Worm (Caenorhabditis elegans) whole organism, L4 larva: ENCODE data around the gene C45G9.6.

Experiments
- D1046.2 ChIP-seq: fragments of 200-800 bp; sonication (Bioruptor generic); IDR thresholded peaks from 2 replicates; pipeline ENCODE4 v1.3.6; 2022; ENCODE audit warnings: missing genetic modification characterization, missing compliant biosample characterization
- F10B5.3 ChIP-seq: sonication (generic microtip); optimal IDR thresholded peaks from 2 replicates; lab custom pipeline; 2016; ENCODE audit warnings: mild to moderate bottlenecking, missing genetic modification characterization, missing compliant biosample characterization
- F49E8.2 ChIP-seq: sonication (generic microtip); optimal IDR thresholded peaks from 2 replicates; lab custom pipeline; 2016; ENCODE audit warnings: missing compliant biosample characterization, mild to moderate bottlenecking, missing genetic modification characterization, borderline replicate concordance
- R02D3.7 ChIP-seq: fragments of 150-350 bp; sonication (generic microtip); optimal IDR thresholded peaks from 3 replicates; lab custom pipeline; 2014; ENCODE audit warnings: missing biosample characterization, missing genetic modification characterization
- Y48G9A.11 ChIP-seq: fragments of 200-800 bp; sonication (Bioruptor generic); IDR thresholded peaks from 2 replicates; pipeline ENCODE4 v1.3.6; 2022; ENCODE audit warnings: missing genetic modification reagents, missing genetic modification characterization, missing compliant biosample characterization
- arid-1 ChIP-seq: fragments of 200-800 bp; sonication (Bioruptor generic); conservative IDR thresholded peaks from 2 replicates; pipeline ENCODE4 v1.3.6; 2022; ENCODE audit warnings: missing genetic modification reagents, missing genetic modification characterization, missing compliant biosample characterization
- ceh-28 ChIP-seq: fragments of 150-350 bp; optimal IDR thresholded peaks from 2 replicates; lab custom pipeline; 2014; ENCODE audit warnings: missing biosample characterization, missing genetic modification reagents, missing genetic modification characterization
- ceh-62 ChIP-seq: sonication (generic microtip); optimal IDR thresholded peaks from 2 replicates; lab custom pipeline; 2017; ENCODE audit warnings: missing biosample characterization, missing genetic modification characterization
- ctbp-1 ChIP-seq: fragments of 200-800 bp; sonication (Bioruptor generic); IDR thresholded peaks from 2 replicates; pipeline ENCODE4 v1.3.6; 2022; ENCODE audit warnings: missing genetic modification reagents, missing genetic modification characterization, missing compliant biosample characterization
- daf-16 ChIP-seq, 3 experiments: sonication (generic microtip); optimal IDR thresholded peaks; 2 replicates each; lab custom pipeline; 2016 to 2017; ENCODE audit warnings: missing genetic modification characterization in 3 of 3, missing genetic modification reagents in 3 of 3, mild to moderate bottlenecking in 2 of 3, missing compliant biosample characterization in 2 of 3, missing biosample characterization in 1 of 3, moderate library complexity in 1 of 3
- daf-8 ChIP-seq: fragments of 200-800 bp; sonication (Bioruptor generic); IDR thresholded peaks from 2 replicates; pipeline ENCODE4 v1.3.6; 2022; ENCODE audit warnings: missing genetic modification characterization, missing compliant biosample characterization
- dmd-8 ChIP-seq: fragments of 200-800 bp; sonication (Bioruptor generic); IDR thresholded peaks from 2 replicates; pipeline ENCODE4 v1.3.6; 2022; ENCODE audit warnings: missing genetic modification characterization, missing compliant biosample characterization
- dpl-1 ChIP-seq: fragments of 150-350 bp; optimal IDR thresholded peaks from 2 replicates; lab custom pipeline; 2014; ENCODE audit warnings: missing biosample characterization, missing genetic modification reagents, missing genetic modification characterization
- fos-1 ChIP-seq: fragments of 150-350 bp; optimal IDR thresholded peaks from 2 replicates; lab custom pipeline; 2014; ENCODE audit warnings: missing biosample characterization, missing genetic modification characterization
- hif-1 ChIP-seq, 2 experiments: sonication (generic microtip); optimal IDR thresholded peaks; 2 replicates each; lab custom pipeline; 2016 to 2017; ENCODE audit warnings: missing compliant biosample characterization in 2 of 2, missing genetic modification characterization in 2 of 2, missing genetic modification reagents in 2 of 2, missing genotype in 2 of 2, mild to moderate bottlenecking in 1 of 2
- hmg-1.1 ChIP-seq: fragments of 200-800 bp; sonication (Bioruptor generic); IDR thresholded peaks from 2 replicates; pipeline ENCODE4 v1.3.6; 2022; ENCODE audit warnings: missing genetic modification reagents, missing genetic modification characterization, missing compliant biosample characterization
- jun-1 ChIP-seq: fragments of 150-350 bp; optimal IDR thresholded peaks from 2 replicates; lab custom pipeline; 2014; ENCODE audit warnings: missing biosample characterization, missing genetic modification reagents, missing genetic modification characterization
- lim-7 ChIP-seq: fragments of 200-800 bp; sonication (Bioruptor generic); IDR thresholded peaks from 2 replicates; pipeline ENCODE4 v1.3.6; 2022; ENCODE audit warnings: missing genetic modification characterization, missing compliant biosample characterization
- lin-39 ChIP-seq: fragments of 150-350 bp; optimal IDR thresholded peaks from 2 replicates; lab custom pipeline; 2014; ENCODE audit warnings: missing biosample characterization, missing genetic modification reagents, missing genetic modification characterization
- lsy-2 ChIP-seq, 2 experiments: fragments of 150-350 bp in 1 of 2; sonication (generic microtip) in 1 of 2; optimal IDR thresholded peaks; 2 replicates each; lab custom pipeline; 2014 to 2017; ENCODE audit warnings: missing biosample characterization in 2 of 2, missing genetic modification characterization in 2 of 2
- madf-5 ChIP-seq, 2 experiments: fragments of 200-800 bp; sonication (Bioruptor generic); IDR thresholded peaks; 2 replicates each; pipeline ENCODE4 v1.3.6; 2022; ENCODE audit warnings: missing compliant biosample characterization in 2 of 2, missing genetic modification characterization in 2 of 2
- madf-9 ChIP-seq: fragments of 200-800 bp; sonication (Bioruptor generic); conservative IDR thresholded peaks from 2 replicates; pipeline ENCODE4 v1.3.6; 2022; ENCODE audit warnings: missing genetic modification reagents, missing genetic modification characterization, missing compliant biosample characterization
- mes-2 ChIP-seq: sonication (generic microtip); optimal IDR thresholded peaks from 2 replicates; lab custom pipeline; 2016; ENCODE audit warnings: missing genotype, mild to moderate bottlenecking, missing genetic modification characterization, missing compliant biosample characterization; ENCODE audit not compliant: poor library complexity, severe bottlenecking
- nhr-11 ChIP-seq: fragments of 150-350 bp; optimal IDR thresholded peaks from 2 replicates; lab custom pipeline; 2014; ENCODE audit warnings: missing biosample characterization, missing genetic modification characterization
- nhr-25 ChIP-seq: sonication (generic microtip); optimal IDR thresholded peaks from 2 replicates; lab custom pipeline; 2017; ENCODE audit warnings: missing genetic modification characterization, mild to moderate bottlenecking, missing compliant biosample characterization, antibody characterized with exemption, moderate library complexity, borderline replicate concordance; ENCODE audit not compliant: insufficient read depth
- nhr-77 ChIP-seq: fragments of 150-350 bp; optimal IDR thresholded peaks from 2 replicates; lab custom pipeline; 2014; ENCODE audit warnings: missing biosample characterization, missing genetic modification characterization
- pha-4 ChIP-seq, 2 experiments: fragments of 150-350 bp in 1 of 2; fragments of 200-800 bp in 1 of 2; sonication (Bioruptor generic) in 1 of 2; IDR thresholded peaks in 1 of 2; optimal IDR thresholded peaks in 1 of 2; 2 replicates each; pipeline versions ENCODE4 v1.3.6 to Lab custom; 2014 to 2022; ENCODE audit warnings: missing genetic modification characterization in 2 of 2, missing genetic modification reagents in 2 of 2, missing biosample characterization in 1 of 2, missing compliant biosample characterization in 1 of 2
- php-3 ChIP-seq: fragments of 200-800 bp; sonication (Bioruptor generic); IDR thresholded peaks from 2 replicates; pipeline ENCODE4 v1.3.6; 2022; ENCODE audit warnings: missing genetic modification reagents, missing genetic modification characterization, missing compliant biosample characterization
- rbr-2 ChIP-seq: sonication (generic microtip); optimal IDR thresholded peaks from 2 replicates; lab custom pipeline; 2016; ENCODE audit warnings: missing genotype, missing genetic modification characterization, missing compliant biosample characterization
- sdz-12 ChIP-seq: fragments of 200-800 bp; sonication (Bioruptor generic); optimal IDR thresholded peaks from 2 replicates; lab custom pipeline; 2018; ENCODE audit warnings: mild to moderate bottlenecking, missing genetic modification characterization, missing compliant biosample characterization
- tag-97 ChIP-seq: fragments of 200-800 bp; sonication (Bioruptor generic); IDR thresholded peaks from 2 replicates; pipeline ENCODE4 v1.3.6; 2022; ENCODE audit warnings: missing genetic modification characterization, missing compliant biosample characterization
- tra-1 ChIP-seq: fragments of 200-800 bp; sonication (Bioruptor generic); IDR thresholded peaks from 2 replicates; pipeline ENCODE4 v1.3.6; 2022; ENCODE audit warnings: missing genetic modification reagents, missing genetic modification characterization, missing compliant biosample characterization
- unc-130 ChIP-seq: sonication (generic microtip); optimal IDR thresholded peaks from 2 replicates; lab custom pipeline; 2016; ENCODE audit warnings: missing genetic modification reagents, missing genetic modification characterization, missing compliant biosample characterization
- unc-39 ChIP-seq: sonication (generic microtip); optimal IDR thresholded peaks from 2 replicates; lab custom pipeline; 2017; ENCODE audit warnings: missing biosample characterization, missing genetic modification characterization
- vab-7 ChIP-seq: fragments of 200-800 bp; sonication (Bioruptor generic); IDR thresholded peaks from 2 replicates; pipeline ENCODE4 v1.3.6; 2022; ENCODE audit warnings: missing genetic modification reagents, missing genetic modification characterization, missing compliant biosample characterization
- zfp-2 ChIP-seq: sonication (generic microtip); optimal IDR thresholded peaks from 2 replicates; lab custom pipeline; 2016; ENCODE audit warnings: mild to moderate bottlenecking, missing genetic modification characterization, missing compliant biosample characterization

C45G9.6 gene

DNA sequence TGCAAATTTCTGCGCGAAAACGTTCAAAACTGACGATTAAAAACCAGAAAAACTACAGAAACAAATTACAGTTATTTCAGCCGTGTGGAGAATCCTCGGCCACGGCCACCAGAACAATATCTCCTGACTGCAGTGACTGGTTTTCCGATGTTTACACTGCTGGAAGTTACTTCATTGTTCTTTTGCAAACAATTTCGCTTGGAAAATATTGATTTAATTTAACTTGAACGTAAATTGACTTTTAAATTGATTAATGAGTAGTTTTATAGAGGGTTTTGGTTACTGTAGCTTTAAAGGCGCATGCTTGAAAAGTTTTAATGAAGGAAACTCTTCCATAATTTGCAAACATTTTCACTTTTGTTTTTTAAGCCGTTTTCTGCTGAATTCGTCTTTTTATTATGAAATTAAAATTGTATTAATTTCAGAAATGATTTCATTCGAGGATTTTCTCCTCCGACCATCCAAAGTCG lies 37.3 kb upstream of the C45G9.6 start, which contains the start of gene smcr-8:
TSS of gene smcr-8 (plus strand) at position 420 of the 470 bp plus-strand sequence.
- TF ChIP-seq Y48G9A.11 (GFP tag; lab: Robert Waterston, UW) (0 out of 2 replicates have a peak, but pooled peaks have one; percentile 30), hif-1 (tag; optimal IDR thresholded peaks at IDR 0.05; lab: Kevin White, UChicago) (peak in 1 of 2 experiments; percentile 44), madf-5 (GFP tag; IDR thresholded peaks at IDR 0.05; lab: Robert Waterston, UW) (no peak), unc-130 (GFP tag; lab: Kevin White, UChicago) (peak; percentile 88), tag-97 (GFP tag; lab: Robert Waterston, UW) (no peak), mes-2 (tag; lab: Kevin White, UChicago) (peak; percentile 74), lsy-2 (tag; optimal IDR thresholded peaks at IDR 0.05; lab: Kevin White, UChicago) (peak in 1 of 2 experiments; percentile 2), daf-8 (GFP tag; lab: Robert Waterston, UW) (no peak), D1046.2 (GFP tag; lab: Robert Waterston, UW) (no peak), dpl-1 (peak; percentile 4), ctbp-1 (GFP tag; lab: Robert Waterston, UW) (no peak), tra-1 (0 out of 2 replicates have a peak, but pooled peaks have one; percentile 30), daf-16 (GFP tag; optimal IDR thresholded peaks at IDR 0.05; lab: Kevin White, UChicago) (no peak), daf-16 (tag; optimal IDR thresholded peaks at IDR 0.05; lab: Kevin White, UChicago) (no peak)

DNA sequence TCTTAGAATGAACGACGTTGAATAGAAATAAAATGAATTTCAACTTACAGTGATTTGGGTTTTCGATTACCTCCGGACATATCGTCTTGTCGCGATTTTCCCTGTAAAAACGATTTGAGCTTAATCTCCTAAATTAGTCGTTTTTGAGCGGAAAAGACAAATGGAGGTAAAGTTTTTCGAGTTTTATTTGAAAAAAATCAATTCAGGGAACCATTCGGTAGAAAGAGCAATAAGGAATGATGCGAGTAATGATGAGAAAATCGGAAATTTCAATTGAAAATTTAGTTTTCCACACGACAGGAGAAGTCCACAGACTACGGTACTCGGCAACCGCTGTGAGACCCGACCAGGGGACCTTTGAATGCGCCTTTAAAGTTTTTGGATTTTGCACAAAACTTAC lies 34.0 kb upstream of the C45G9.6 start, which contains the start of gene R144.10:
TSS of gene R144.10 (minus strand) at position 101 of the 400 bp plus-strand sequence.
- no peak for TF ChIP-seq arid-1 (GFP tag; lab: Robert Waterston, UW)
- TF ChIP-seq nhr-25 (tag; lab: Kevin White, UChicago), result no peak
- no peak for TF ChIP-seq ceh-62 (tag; lab: Kevin White, UChicago)
- TF ChIP-seq R02D3.7 (tag; lab: Kevin White, UChicago), result no peak
- TF ChIP-seq fos-1 (tag; lab: Kevin White, UChicago), result no peak
- no peak for TF ChIP-seq zfp-2 (tag; lab: Kevin White, UChicago)
- no peak for TF ChIP-seq dpl-1
- no peak for TF ChIP-seq madf-5 (GFP tag; IDR thresholded peaks at IDR 0.05; lab: Robert Waterston, UW)
- TF ChIP-seq F49E8.2 (tag; lab: Kevin White, UChicago), result no peak
- TF ChIP-seq rbr-2 (tag; lab: Kevin White, UChicago), result no peak
- no peak for TF ChIP-seq F10B5.3 (tag; lab: Kevin White, UChicago)
- TF ChIP-seq lin-39, result no peak
- no peak for TF ChIP-seq lsy-2 (tag; optimal IDR thresholded peaks at IDR 0.05; lab: Kevin White, UChicago)
- no peak for TF ChIP-seq lim-7 (GFP tag; lab: Robert Waterston, UW)
- no peak for TF ChIP-seq Y48G9A.11 (GFP tag; lab: Robert Waterston, UW)
- TF ChIP-seq vab-7 (GFP tag; lab: Robert Waterston, UW), result no peak
- TF ChIP-seq unc-130 (GFP tag; lab: Kevin White, UChicago), result no peak
- no peak for TF ChIP-seq pha-4 (GFP tag; IDR thresholded peaks at IDR 0.05; lab: Robert Waterston, UW)
- TF ChIP-seq pha-4 (tag; optimal IDR thresholded peaks at IDR 0.05; lab: Kevin White, UChicago), result no peak
- TF ChIP-seq ceh-28 (tag; lab: Kevin White, UChicago), result no peak
- no peak for TF ChIP-seq nhr-11

DNA sequence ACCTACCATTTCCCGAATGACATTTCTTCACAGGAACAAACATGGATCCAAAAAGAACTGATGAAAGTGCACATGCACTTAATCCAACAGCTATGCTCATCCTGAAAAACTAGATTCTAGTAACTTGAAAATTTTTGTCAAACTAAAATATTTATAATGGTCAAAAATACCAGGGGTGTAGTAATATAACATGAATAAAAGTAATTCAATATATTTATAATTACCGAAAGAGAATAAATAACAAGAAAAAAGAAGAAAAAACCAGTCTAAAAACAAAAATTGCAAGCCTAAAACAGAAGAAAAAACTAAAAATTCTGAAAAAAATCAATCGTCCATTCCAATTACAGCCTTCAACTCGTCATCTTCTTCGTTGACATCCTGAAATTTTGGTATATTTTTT lies 31.6 kb upstream of the C45G9.6 start, which contains the start of gene R144.6:
TSS of gene R144.6 (minus strand) at position 101 of the 400 bp plus-strand sequence.
- TF ChIP-seq php-3, result no peak
- no peak for TF ChIP-seq lim-7 (GFP tag; lab: Robert Waterston, UW)
- no peak for TF ChIP-seq dmd-8 (GFP tag; lab: Robert Waterston, UW)
- TF ChIP-seq mes-2 (tag; lab: Kevin White, UChicago), result no peak
- no peak for TF ChIP-seq sdz-12
- no peak for TF ChIP-seq madf-9 (GFP tag; lab: Robert Waterston, UW)
- no peak for TF ChIP-seq arid-1 (GFP tag; lab: Robert Waterston, UW)
- no peak for TF ChIP-seq nhr-77
- TF ChIP-seq R02D3.7 (tag; lab: Kevin White, UChicago), result no peak
- TF ChIP-seq jun-1 (tag; lab: Kevin White, UChicago), result no peak
- TF ChIP-seq ceh-28 (tag; lab: Kevin White, UChicago), result no peak
- TF ChIP-seq unc-39 (tag; lab: Kevin White, UChicago), result no peak
- no peak for TF ChIP-seq madf-5 (GFP tag; IDR thresholded peaks at IDR 0.05; lab: Robert Waterston, UW)
- no peak for TF ChIP-seq ceh-62 (tag; lab: Kevin White, UChicago)
- TF ChIP-seq hmg-1.1, result no peak
- no peak for TF ChIP-seq nhr-25 (tag; lab: Kevin White, UChicago)
